Fruit fly (Drosophila melanogaster): ENCODE measurements around the gene Fum2.
A peak's percentile ranks its signal among the peaks of the same experiment; 100 is the strongest.

The Fum2 gene

DNA sequence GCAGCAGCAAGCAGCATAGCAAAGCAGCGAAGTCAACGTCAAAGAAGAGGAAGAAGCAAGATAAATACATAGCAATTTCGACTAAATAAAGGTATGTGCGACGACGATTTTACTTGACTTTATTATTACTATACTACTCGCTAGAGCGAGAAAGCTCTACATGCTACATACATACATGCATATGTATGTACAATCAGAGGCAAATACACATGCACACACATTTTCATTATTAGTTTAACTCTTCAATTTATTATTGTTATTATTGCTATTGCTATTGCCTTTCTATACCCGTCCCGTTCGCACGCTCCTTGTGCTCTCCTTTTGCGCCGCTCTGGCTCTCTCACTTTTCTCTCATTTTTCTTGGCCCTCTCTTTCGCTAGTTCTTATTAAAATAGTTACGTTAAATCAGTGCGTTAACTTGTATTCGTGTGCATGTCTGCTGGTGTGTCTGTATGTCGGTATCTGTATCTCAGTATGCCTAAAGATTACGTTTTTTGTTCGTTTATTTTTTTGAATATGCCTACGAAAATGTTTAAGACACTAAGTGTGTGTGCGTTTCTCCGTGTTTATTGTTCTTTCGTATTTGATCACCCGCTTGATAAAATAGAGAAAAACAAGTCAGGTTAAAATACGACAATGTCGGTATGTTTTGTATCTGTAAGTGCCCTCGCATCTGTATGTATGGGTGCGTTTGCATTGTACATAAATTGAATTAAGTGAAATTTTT, 18.9 kb downstream of the Fum2 start (continued):
- TF ChIP-seq bab2 (GFP tag; optimal IDR thresholded peaks at IDR 0.05) (no peak), wor (GFP tag; IDR thresholded peaks at IDR 0.05) (no peak), eve (GFP tag; optimal IDR thresholded peaks at IDR 0.05) (peak in 1 of 2 experiments; percentile 24), Abd-B (GFP tag; optimal IDR thresholded peaks at IDR 0.05) (no peak), Dref (GFP tag; IDR thresholded peaks at IDR 0.05) (no peak), Adf1 (GFP tag; IDR thresholded peaks at IDR 0.05) (peak; percentile 90), CG11093 (GFP tag; IDR thresholded peaks at IDR 0.05) (no peak), sens (GFP tag) (peak; percentile 74), CG8290 (GFP tag; optimal IDR thresholded peaks at IDR 0.05) (no peak), CG8290 (tag; optimal IDR thresholded peaks at IDR 0.05) (peak in 1 of 2 experiments; percentile 6), sug (tag; optimal IDR thresholded peaks at IDR 0.05) (peak; percentile 2), Ravus (GFP tag; IDR thresholded peaks at IDR 0.05) (no peak), CG12236 (GFP tag; optimal IDR thresholded peaks at IDR 0.05) (no peak), Doc2 (GFP tag; IDR thresholded peaks at IDR 0.05) (no peak), CG5245 (GFP tag; optimal IDR thresholded peaks at IDR 0.05) (no peak), CG10321 (GFP tag; IDR thresholded peaks at IDR 0.05) (peak; percentile 52; the same call in 1 of the 2 replicates), lola (GFP tag; optimal IDR thresholded peaks at IDR 0.05) (no peak), CG9437 (GFP tag; optimal IDR thresholded peaks at IDR 0.05) (peak; percentile 32), Usf (GFP tag; optimal IDR thresholded peaks at IDR 0.05) (no peak), repo (GFP tag; optimal IDR thresholded peaks at IDR 0.05) (no peak), cwo (GFP tag; optimal IDR thresholded peaks at IDR 0.05) (peak; percentile 12), CG4854 (GFP tag; optimal IDR thresholded peaks at IDR 0.05) (no peak), CG15601 (tag; optimal IDR thresholded peaks at IDR 0.05) (no peak), mirr (GFP tag; optimal IDR thresholded peaks at IDR 0.05) (peak; percentile 89), CG10267 (tag; optimal IDR thresholded peaks at IDR 0.05) (no peak), CG8924 (tag; optimal IDR thresholded peaks at IDR 0.05) (peak; percentile 71), Lhr (GFP tag; optimal IDR thresholded peaks at IDR 0.05) (no peak), H15 (GFP tag; IDR thresholded peaks at IDR 0.05) (no peak), Deaf1 (tag; optimal IDR thresholded peaks at IDR 0.05) (peak; percentile 24), aop (GFP tag; IDR thresholded peaks at IDR 0.05) (no peak), NK7.1 (GFP tag; optimal IDR thresholded peaks at IDR 0.05) (no peak), lab (GFP tag; optimal IDR thresholded peaks at IDR 0.05) (peak; percentile 8), sqz (GFP tag; optimal IDR thresholded peaks at IDR 0.05) (peak; percentile 4), CG9727 (GFP tag; optimal IDR thresholded peaks at IDR 0.05) (no peak), yki (optimal IDR thresholded peaks at IDR 0.05) (peak; percentile 37), tll (GFP tag; optimal IDR thresholded peaks at IDR 0.05) (peak in 1 of 2 experiments; percentile 24), sd (tag; optimal IDR thresholded peaks at IDR 0.05) (peak; percentile 48), exex (tag; optimal IDR thresholded peaks at IDR 0.05) (peak; percentile 81), tio (GFP tag; optimal IDR thresholded peaks at IDR 0.05) (no peak), tap (tag; optimal IDR thresholded peaks at IDR 0.05) (peak; percentile 6), CG6272 (GFP tag; IDR thresholded peaks at IDR 0.05) (no peak), CG18262 (tag; optimal IDR thresholded peaks at IDR 0.05) (no peak), CG10543 (GFP tag; optimal IDR thresholded peaks at IDR 0.05) (peak; percentile 22), Doc3 (GFP tag; IDR thresholded peaks at IDR 0.05; ENCODE audit: partially characterized antibody) (no peak), luna (GFP tag; optimal IDR thresholded peaks at IDR 0.05) (no peak), Pdp1 (GFP tag; optimal IDR thresholded peaks at IDR 0.05) (no peak), CG10565 (GFP tag; optimal IDR thresholded peaks at IDR 0.05) (no peak), grau (tag; optimal IDR thresholded peaks at IDR 0.05) (no peak), CG15479 (GFP tag; optimal IDR thresholded peaks at IDR 0.05) (no peak), CG13287 (GFP tag; IDR thresholded peaks at IDR 0.05; ENCODE audit: partially characterized antibody) (peak; percentile 5; the same call in 1 of the 2 replicates)
